Worm (Caenorhabditis elegans): ENCODE measurements around the gene lcmt-1.

DNA sequence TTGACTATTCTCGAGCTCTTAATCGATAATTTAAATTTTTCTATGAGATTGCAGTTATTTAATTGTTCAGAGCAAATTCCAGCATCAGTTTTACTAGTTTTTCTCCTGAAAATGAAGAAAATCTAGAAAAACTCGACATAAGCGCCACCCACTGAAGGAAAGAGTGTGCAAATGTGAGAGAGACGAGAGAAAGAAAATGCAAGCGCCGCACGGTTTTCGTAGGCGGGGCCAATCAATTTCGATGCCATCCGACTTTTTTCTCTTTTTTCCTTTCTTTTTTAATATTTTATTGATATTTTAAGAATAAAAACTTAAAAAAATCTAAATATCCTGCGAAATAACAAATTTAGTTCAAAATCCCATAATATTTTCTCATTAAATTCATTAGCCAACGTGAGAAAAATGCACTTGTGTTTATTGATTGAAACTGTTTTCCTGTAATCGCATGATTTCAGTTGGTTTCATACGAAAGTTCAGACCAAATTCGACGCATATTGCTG, 10.7 kb upstream of the lcmt-1 start, which contains the start of gene cdk-12:
- TF ChIP-seq med-1 (GFP tag; optimal IDR thresholded peaks at IDR 0.05; ENCODE audit: insufficient read depth) (no peak), flt-1 (GFP tag; IDR thresholded peaks at IDR 0.05) (no peak), ztf-29 (GFP tag; IDR thresholded peaks at IDR 0.05) (no peak), cog-1 (tag; optimal IDR thresholded peaks at IDR 0.05) (no peak), ref-1 (GFP tag; conservative IDR thresholded peaks at IDR 0.05) (no peak)

All from whole organism, midembryonic.